Fruit fly (Drosophila melanogaster): ENCODE measurements around the gene CG34248.

The CG34248 gene

dm6 chr3L:16303982-16304381 lies 33.3 kb upstream of the CG34248 start, which contains the start of gene CG43249:
Gene CG43249 (plus strand): TSS chr3L:16304282.
- TF ChIP-seq D1 (tag; optimal IDR thresholded peaks at IDR 0.05) (no peak), Ets98B (GFP tag; IDR thresholded peaks at IDR 0.05) (no peak), CG8159 (tag; optimal IDR thresholded peaks at IDR 0.05) (no peak), CG34367 (tag; optimal IDR thresholded peaks at IDR 0.05) (no peak), CG4496 (GFP tag; IDR thresholded peaks at IDR 0.05) (no peak), Snoo (tag; optimal IDR thresholded peaks at IDR 0.05) (no peak), CG9948 (tag; optimal IDR thresholded peaks at IDR 0.05) (no peak)

- TF ChIP-seq CG15710 (tag; optimal IDR thresholded peaks at IDR 0.05): no peak
- no peak for TF ChIP-seq CG14655 (GFP tag; optimal IDR thresholded peaks at IDR 0.05)
- TF ChIP-seq EcR (GFP tag; optimal IDR thresholded peaks at IDR 0.05): no peak
- no peak for TF ChIP-seq rn (GFP tag; IDR thresholded peaks at IDR 0.05)
- no peak for TF ChIP-seq Ets98B (GFP tag; IDR thresholded peaks at IDR 0.05)
- TF ChIP-seq CG12605 (GFP tag; IDR thresholded peaks at IDR 0.05): no peak
- TF ChIP-seq CG8159 (tag; optimal IDR thresholded peaks at IDR 0.05): no peak
- TF ChIP-seq CG8301 (tag; optimal IDR thresholded peaks at IDR 0.05): no peak
- no peak for TF ChIP-seq CG13204 (GFP tag; optimal IDR thresholded peaks at IDR 0.05)
- no peak for TF ChIP-seq fd96Ca (GFP tag; IDR thresholded peaks at IDR 0.05)
- no peak for TF ChIP-seq CG9948 (tag; optimal IDR thresholded peaks at IDR 0.05)
- TF ChIP-seq CG32121 (GFP tag; IDR thresholded peaks at IDR 0.05): no peak
- no peak for TF ChIP-seq D1 (tag; optimal IDR thresholded peaks at IDR 0.05)
- TF ChIP-seq Pif1B (GFP tag; optimal IDR thresholded peaks at IDR 0.05): no peak
- no peak for TF ChIP-seq CG4496 (GFP tag; IDR thresholded peaks at IDR 0.05)
- no peak for TF ChIP-seq CG17806 (tag; optimal IDR thresholded peaks at IDR 0.05)
- TF ChIP-seq CG34367 (tag; optimal IDR thresholded peaks at IDR 0.05): no peak
Observed at dm6 chr3L:16303078-16303477, 32.4 kb upstream of the CG34248 start, which contains the start of gene CG13044. Gene CG13044 (minus strand): TSS chr3L:16303178.

- no peak for TF ChIP-seq CG17806 (tag; optimal IDR thresholded peaks at IDR 0.05)
- TF ChIP-seq CG10348 (GFP tag; IDR thresholded peaks at IDR 0.05): no peak
- no peak for TF ChIP-seq CG8159 (tag; optimal IDR thresholded peaks at IDR 0.05)
- TF ChIP-seq Ets98B (GFP tag; IDR thresholded peaks at IDR 0.05): no peak
- TF ChIP-seq Pif1A (GFP tag; optimal IDR thresholded peaks at IDR 0.05): no peak
- TF ChIP-seq CG15710 (tag; optimal IDR thresholded peaks at IDR 0.05): no peak
- TF ChIP-seq D1 (tag; optimal IDR thresholded peaks at IDR 0.05): no peak
- TF ChIP-seq Snoo (tag; optimal IDR thresholded peaks at IDR 0.05): no peak
- no peak for TF ChIP-seq fd96Ca (GFP tag; IDR thresholded peaks at IDR 0.05)
- TF ChIP-seq gl (tag; optimal IDR thresholded peaks at IDR 0.05): no peak
- TF ChIP-seq CG4496 (GFP tag; IDR thresholded peaks at IDR 0.05): no peak
- no peak for TF ChIP-seq Pif1B (GFP tag; optimal IDR thresholded peaks at IDR 0.05)
- no peak for TF ChIP-seq rn (GFP tag; IDR thresholded peaks at IDR 0.05)
- TF ChIP-seq CG13204 (GFP tag; optimal IDR thresholded peaks at IDR 0.05): no peak
- no peak for TF ChIP-seq CG34367 (tag; optimal IDR thresholded peaks at IDR 0.05)
- TF ChIP-seq EcR (GFP tag; optimal IDR thresholded peaks at IDR 0.05): no peak
- no peak for TF ChIP-seq CG32121 (GFP tag; IDR thresholded peaks at IDR 0.05)
Observed at dm6 chr3L:16301153-16301552, 30.5 kb upstream of the CG34248 start, which contains the start of gene CG4982. Gene CG4982 (plus strand): TSS chr3L:16301453.

dm6 chr3L:16295447-16295846 lies 24.7 kb upstream of the CG34248 start, which contains the start of gene CG4962:
Gene CG4962 (minus strand): TSS chr3L:16295547.
- no peak for TF ChIP-seq Snoo (tag; optimal IDR thresholded peaks at IDR 0.05)
- no peak for TF ChIP-seq CG9948 (tag; optimal IDR thresholded peaks at IDR 0.05)
- TF ChIP-seq CG8159 (tag; optimal IDR thresholded peaks at IDR 0.05): no peak
- TF ChIP-seq CG12605 (GFP tag; IDR thresholded peaks at IDR 0.05): no peak
- TF ChIP-seq CG17806 (tag; optimal IDR thresholded peaks at IDR 0.05): no peak
- no peak for TF ChIP-seq CG13204 (GFP tag; optimal IDR thresholded peaks at IDR 0.05)
- TF ChIP-seq EcR (GFP tag; optimal IDR thresholded peaks at IDR 0.05): no peak
- no peak for TF ChIP-seq CG4496 (GFP tag; IDR thresholded peaks at IDR 0.05)
- TF ChIP-seq fd96Ca (GFP tag; IDR thresholded peaks at IDR 0.05): no peak
- no peak for TF ChIP-seq D1 (tag; optimal IDR thresholded peaks at IDR 0.05)
- no peak for TF ChIP-seq CG15710 (tag; optimal IDR thresholded peaks at IDR 0.05)
- no peak for TF ChIP-seq rn (GFP tag; IDR thresholded peaks at IDR 0.05)
- no peak for TF ChIP-seq CG8301 (tag; optimal IDR thresholded peaks at IDR 0.05)
- no peak for TF ChIP-seq Ets98B (GFP tag; IDR thresholded peaks at IDR 0.05)
- TF ChIP-seq gl (tag; optimal IDR thresholded peaks at IDR 0.05): no peak
- no peak for TF ChIP-seq Pif1A (GFP tag; optimal IDR thresholded peaks at IDR 0.05)
- TF ChIP-seq CG10348 (GFP tag; IDR thresholded peaks at IDR 0.05): no peak
- TF ChIP-seq CG32121 (GFP tag; IDR thresholded peaks at IDR 0.05): no peak
- no peak for TF ChIP-seq CG14655 (GFP tag; optimal IDR thresholded peaks at IDR 0.05)

- TF ChIP-seq CG13204 (GFP tag; optimal IDR thresholded peaks at IDR 0.05): no peak
- no peak for TF ChIP-seq gl (tag; optimal IDR thresholded peaks at IDR 0.05)
- TF ChIP-seq CG4496 (GFP tag; IDR thresholded peaks at IDR 0.05): peak; percentile 13; the same call in 1 of the 3 replicates
- TF ChIP-seq CG34367 (tag; optimal IDR thresholded peaks at IDR 0.05): no peak
- TF ChIP-seq rn (GFP tag; IDR thresholded peaks at IDR 0.05): no peak
- TF ChIP-seq D1 (tag; optimal IDR thresholded peaks at IDR 0.05): no peak
- no peak for TF ChIP-seq CG17806 (tag; optimal IDR thresholded peaks at IDR 0.05)
- no peak for TF ChIP-seq Pif1B (GFP tag; optimal IDR thresholded peaks at IDR 0.05)
- peak; percentile 48 for TF ChIP-seq Ets98B (GFP tag; IDR thresholded peaks at IDR 0.05)
- no peak for TF ChIP-seq EcR (GFP tag; optimal IDR thresholded peaks at IDR 0.05)
- TF ChIP-seq fd96Ca (GFP tag; IDR thresholded peaks at IDR 0.05): peak; percentile 19; the same call in 1 of the 3 replicates
- no peak for TF ChIP-seq CG9948 (tag; optimal IDR thresholded peaks at IDR 0.05)
- TF ChIP-seq CG32121 (GFP tag; IDR thresholded peaks at IDR 0.05): no peak
Observed at dm6 chr3L:16291678-16292077, 21.0 kb upstream of the CG34248 start.

dm6 chr3L:16290850-16291249 lies 20.1 kb upstream of the CG34248 start, which contains the start of gene CG13045:
Gene CG13045 (minus strand): TSS chr3L:16290950.
- no peak for TF ChIP-seq Pif1B (GFP tag; optimal IDR thresholded peaks at IDR 0.05)
- TF ChIP-seq CG17806 (tag; optimal IDR thresholded peaks at IDR 0.05): no peak
- TF ChIP-seq D1 (tag; optimal IDR thresholded peaks at IDR 0.05): no peak
- no peak for TF ChIP-seq CG13204 (GFP tag; optimal IDR thresholded peaks at IDR 0.05)
- TF ChIP-seq CG4496 (GFP tag; IDR thresholded peaks at IDR 0.05): no peak
- TF ChIP-seq Ets98B (GFP tag; IDR thresholded peaks at IDR 0.05): no peak
- TF ChIP-seq CG34367 (tag; optimal IDR thresholded peaks at IDR 0.05): no peak
- no peak for TF ChIP-seq CG8301 (tag; optimal IDR thresholded peaks at IDR 0.05)
- no peak for TF ChIP-seq fd96Ca (GFP tag; IDR thresholded peaks at IDR 0.05)

All from whole organism, pupa.